Fruit fly (Drosophila melanogaster) ovary, adult (tissue): ENCODE results near the gene CG14861.

Experiments
- CG17801 ChIP-seq: fragments of 200-800 bp; optimal IDR thresholded peaks from 2 replicates; lab custom pipeline; 2019; ENCODE audit warnings: missing biosample characterization, mild to moderate bottlenecking, missing genetic modification characterization, moderate library complexity; ENCODE audit not compliant: partially characterized antibody

CG14861 gene

dm6 chr3R:15014470-15014869 is at the start of gene CG14861:
Gene CG14861 (plus strand): TSS chr3R:15014770.
- no peak for TF ChIP-seq CG17801 (GFP tag; lab: Kevin White, UChicago)

dm6 chr3R:14965285-14965684 is 49.3 kb upstream of the CG14861 start:
- no peak for TF ChIP-seq CG17801 (GFP tag; lab: Kevin White, UChicago)

- no peak for TF ChIP-seq CG17801 (GFP tag; lab: Kevin White, UChicago)
These were observed 28.4 kb upstream of the CG14861 start for dm6 chr3R:14986160-14986559.

dm6 chr3R:14990097-14990496 is 24.5 kb upstream of the CG14861 start:
- TF ChIP-seq CG17801 (GFP tag; lab: Kevin White, UChicago): no peak

- TF ChIP-seq CG17801 (GFP tag; lab: Kevin White, UChicago): no peak
These were observed 9.6 kb downstream of the CG14861 start for dm6 chr3R:15024202-15024601.

dm6 chr3R:15031662-15032061 is 17.1 kb downstream of the CG14861 start:
- no peak for TF ChIP-seq CG17801 (GFP tag; lab: Kevin White, UChicago)

dm6 chr3R:15037066-15037465 is 22.5 kb downstream of the CG14861 start, which contains the start of gene RpL10Aa:
Gene RpL10Aa (plus strand): TSS chr3R:15037366.
- no peak for TF ChIP-seq CG17801 (GFP tag; lab: Kevin White, UChicago)

- TF ChIP-seq CG17801 (GFP tag; lab: Kevin White, UChicago): no peak
These were observed 42.6 kb downstream of the CG14861 start for dm6 chr3R:15057214-15057613.
